Fruit fly (Drosophila melanogaster) S2 (cell line): ENCODE measurements around the gene CG12065.

Source experiments
- CG8478 ChIP-seq: fragments of >200 bp; optimal IDR thresholded peaks from 2 replicates; lab custom pipeline; 2018
- CTCF ChIP-seq, 2 experiments: fragments of >200 bp; optimal IDR thresholded peaks; 2 replicates each; lab custom pipeline; 2018

DNA sequence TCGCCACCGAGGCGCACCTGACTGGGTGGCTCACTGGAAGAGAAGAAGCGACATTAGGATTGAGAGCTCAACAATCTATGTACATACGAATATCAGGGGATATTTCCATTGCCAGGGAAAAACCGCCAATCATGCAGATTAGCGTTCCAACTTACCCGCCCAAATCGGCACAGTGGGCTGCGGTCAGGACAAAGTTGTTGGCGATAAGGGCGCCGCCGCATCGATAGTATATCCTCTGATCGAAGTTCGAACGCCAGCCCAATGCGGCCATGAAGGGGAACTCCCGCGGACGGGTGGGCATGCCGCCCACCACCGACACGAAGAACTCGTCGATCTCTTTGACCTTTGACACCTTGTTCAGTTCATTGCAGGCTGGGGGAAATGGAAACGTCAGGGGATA is 2.2 kb upstream of the CG12065 start:
- no peak for TF ChIP-seq CTCF (optimal IDR thresholded peaks at IDR 0.05; lab: Kevin White, UChicago)
- no peak for TF ChIP-seq CG8478 (lab: Kevin White, UChicago)
